Worm (Caenorhabditis elegans) whole organism, midembryonic: Measurements from ENCODE around the gene Y71H2AM.3.

Experiments used
- T22C8.4 ChIP-seq: fragments of 200-800 bp; sonication (Bioruptor generic); IDR thresholded peaks from 2 replicates; pipeline ENCODE4 v1.3.6; 2022; ENCODE audit warnings: missing genetic modification characterization, missing compliant biosample characterization
- cog-1 ChIP-seq: sonication (generic microtip); optimal IDR thresholded peaks from 2 replicates; lab custom pipeline; 2016; ENCODE audit warnings: missing genetic modification characterization, missing compliant biosample characterization
- flt-1 ChIP-seq: fragments of 200-800 bp; sonication (Bioruptor generic); IDR thresholded peaks from 2 replicates; pipeline ENCODE4 v1.3.6; 2022; ENCODE audit warnings: missing genetic modification characterization, missing compliant biosample characterization
- med-1 ChIP-seq: sonication (generic microtip); optimal IDR thresholded peaks from 2 replicates; lab custom pipeline; 2017; ENCODE audit warnings: missing genetic modification characterization, mild to moderate bottlenecking, missing compliant biosample characterization, antibody characterized with exemption, missing genetic modification reagents; ENCODE audit not compliant: insufficient read depth
- ref-1 ChIP-seq: fragments of 200-800 bp; sonication (Bioruptor generic); conservative IDR thresholded peaks from 2 replicates; pipeline ENCODE4 v1.3.6; 2022; ENCODE audit warnings: missing genetic modification reagents, missing genetic modification characterization, missing compliant biosample characterization
- tab-1 ChIP-seq: fragments of 200-800 bp; sonication (Bioruptor generic); IDR thresholded peaks from 2 replicates; pipeline ENCODE4 v1.3.6; 2022; ENCODE audit warnings: missing genetic modification characterization, missing compliant biosample characterization
- ztf-23 ChIP-seq: fragments of 200-800 bp; sonication (Bioruptor generic); IDR thresholded peaks from 2 replicates; pipeline ENCODE4 v1.3.6; 2022; ENCODE audit warnings: missing genetic modification reagents, missing genetic modification characterization, missing compliant biosample characterization
- ztf-29 ChIP-seq: fragments of 200-800 bp; sonication (Bioruptor generic); IDR thresholded peaks from 2 replicates; pipeline ENCODE4 v1.3.6; 2022; ENCODE audit warnings: missing genetic modification reagents, missing genetic modification characterization, missing compliant biosample characterization

DNA sequence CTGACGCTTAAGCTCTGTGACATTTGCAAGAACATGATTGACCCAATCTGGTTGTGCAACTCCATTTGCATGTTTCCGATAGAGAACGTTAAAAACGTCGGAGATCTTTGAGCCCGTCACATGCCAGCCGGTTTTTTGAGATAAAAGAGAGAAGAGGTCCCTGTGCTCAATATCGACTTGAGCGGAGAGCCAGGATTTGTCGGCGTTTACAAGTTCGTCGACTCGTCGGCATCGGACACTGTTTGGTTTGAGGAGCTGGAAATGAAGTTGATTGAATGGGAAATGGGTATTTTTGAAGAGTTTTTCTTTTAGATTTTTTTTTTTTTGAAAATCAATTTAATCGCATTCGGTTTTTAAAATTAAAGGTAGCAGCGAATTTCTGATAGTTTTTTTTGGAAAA lies 47.1 kb upstream of the Y71H2AM.3 start:
- TF ChIP-seq T22C8.4 (GFP tag; lab: Robert Waterston, UW) (no peak), tab-1 (GFP tag; lab: Robert Waterston, UW) (no peak), ref-1 (GFP tag; lab: Robert Waterston, UW) (no peak), med-1 (GFP tag; lab: Kevin White, UChicago) (no peak), flt-1 (GFP tag; lab: Robert Waterston, UW) (no peak), ztf-29 (GFP tag; lab: Robert Waterston, UW) (no peak), ztf-23 (GFP tag; lab: Robert Waterston, UW) (no peak), cog-1 (tag; lab: Kevin White, UChicago) (no peak)
